Worm (Caenorhabditis elegans) whole organism, midembryonic: ENCODE results near the gene C44B7.7.

Source experiments
- cog-1 ChIP-seq: sonication (generic microtip); optimal IDR thresholded peaks from 2 replicates; lab custom pipeline; 2016; ENCODE audit warnings: missing genetic modification characterization, missing compliant biosample characterization
- flt-1 ChIP-seq: fragments of 200-800 bp; sonication (Bioruptor generic); IDR thresholded peaks from 2 replicates; pipeline ENCODE4 v1.3.6; 2022; ENCODE audit warnings: missing genetic modification characterization, missing compliant biosample characterization
- tab-1 ChIP-seq: fragments of 200-800 bp; sonication (Bioruptor generic); IDR thresholded peaks from 2 replicates; pipeline ENCODE4 v1.3.6; 2022; ENCODE audit warnings: missing genetic modification characterization, missing compliant biosample characterization
- ztf-29 ChIP-seq: fragments of 200-800 bp; sonication (Bioruptor generic); IDR thresholded peaks from 2 replicates; pipeline ENCODE4 v1.3.6; 2022; ENCODE audit warnings: missing genetic modification reagents, missing genetic modification characterization, missing compliant biosample characterization

ce11 chrII:6844227-6845005 lies 35.6 kb downstream of the C44B7.7 start:
- TF ChIP-seq tab-1 (GFP tag; lab: Robert Waterston, UW) (no peak), ztf-29 (GFP tag; lab: Robert Waterston, UW) (no peak), flt-1 (GFP tag; lab: Robert Waterston, UW) (no peak), cog-1 (no peak)
